Fruit fly (Drosophila melanogaster) whole organism, wandering third instar larva: ENCODE results near the gene endos.

Source experiments
- Abd-B ChIP-seq: fragments of >200 bp; optimal IDR thresholded peaks from 2 replicates; lab custom pipeline; 2017; ENCODE audit warnings: missing biosample characterization, missing genetic modification characterization
- CG32264 ChIP-seq: fragments of 200-800 bp; sonication (Bioruptor generic); optimal IDR thresholded peaks from 2 replicates; lab custom pipeline; 2016; ENCODE audit warnings: missing biosample characterization, missing genetic modification characterization
- CG9705 ChIP-seq: fragments of 200-800 bp; sonication (Bioruptor generic); optimal IDR thresholded peaks from 2 replicates; lab custom pipeline; 2018; ENCODE audit warnings: missing biosample characterization, mild to moderate bottlenecking, missing genetic modification characterization
- CrebA ChIP-seq: fragments of 200-800 bp; sonication (Bioruptor generic); optimal IDR thresholded peaks from 2 replicates; lab custom pipeline; 2016; ENCODE audit warnings: missing biosample characterization, mild to moderate bottlenecking, missing genetic modification characterization, borderline replicate concordance
- Dfd ChIP-seq: fragments of >200 bp; optimal IDR thresholded peaks from 2 replicates; lab custom pipeline; 2017; ENCODE audit warnings: missing biosample characterization, missing genetic modification characterization
- Dif ChIP-seq: fragments of 200-275, 200-300 bp; sonication (Bioruptor generic); optimal IDR thresholded peaks from 2 replicates; lab custom pipeline; 2018; ENCODE audit warnings: missing biosample characterization, missing genetic modification characterization; ENCODE audit not compliant: partially characterized antibody
- GATAd ChIP-seq: sonication (Bioruptor generic); optimal IDR thresholded peaks from 2 replicates; lab custom pipeline; 2016; ENCODE audit warnings: missing biosample characterization, missing genetic modification characterization
- HLH106 ChIP-seq: fragments of 200-800 bp; optimal IDR thresholded peaks from 3 replicates; lab custom pipeline; 2019; ENCODE audit warnings: missing biosample characterization, mild to moderate bottlenecking, missing genetic modification characterization, moderate library complexity
- Hnf4 ChIP-seq: fragments of 200-800 bp; sonication (Bioruptor generic); optimal IDR thresholded peaks from 2 replicates; lab custom pipeline; 2016; ENCODE audit warnings: missing biosample characterization, mild to moderate bottlenecking, missing genetic modification characterization
- Hr78 ChIP-seq: fragments of >200 bp; optimal IDR thresholded peaks from 2 replicates; lab custom pipeline; 2017; ENCODE audit warnings: missing biosample characterization, missing genetic modification characterization
- Hr83 ChIP-seq: fragments of 200-300 bp; sonication (Bioruptor generic); optimal IDR thresholded peaks from 2 replicates; lab custom pipeline; 2016; ENCODE audit warnings: missing biosample characterization, mild to moderate bottlenecking, missing genetic modification characterization, moderate library complexity; ENCODE audit not compliant: poor library complexity, severe bottlenecking
- Jra ChIP-seq: sonication (Bioruptor generic); optimal IDR thresholded peaks from 2 replicates; lab custom pipeline; 2016; ENCODE audit warnings: missing biosample characterization, missing genetic modification characterization
- Mio ChIP-seq: sonication (Bioruptor generic); optimal IDR thresholded peaks from 2 replicates; lab custom pipeline; 2016; ENCODE audit warnings: missing biosample characterization, missing genetic modification characterization
- Myc ChIP-seq: fragments of >200 bp; optimal IDR thresholded peaks from 2 replicates; lab custom pipeline; 2017
- N ChIP-seq: fragments of >200 bp; optimal IDR thresholded peaks from 2 replicates; lab custom pipeline; 2018; ENCODE audit warnings: missing biosample characterization, missing external identifiers, missing genetic modification characterization
- OdsH ChIP-seq: fragments of 200-800 bp; sonication (Bioruptor generic); optimal IDR thresholded peaks from 2 replicates; lab custom pipeline; 2016; ENCODE audit warnings: missing biosample characterization, mild to moderate bottlenecking, missing genetic modification characterization
- Rel ChIP-seq, 2 experiments: fragments of 200-800 bp; sonication (Bioruptor generic) in 1 of 2; optimal IDR thresholded peaks; 2 replicates in 1 of 2; 3 replicates in 1 of 2; lab custom pipeline; 2016 to 2019; ENCODE audit warnings: mild to moderate bottlenecking in 2 of 2, missing biosample characterization in 2 of 2, missing genetic modification characterization in 2 of 2, moderate library complexity in 1 of 2
- Sp1 ChIP-seq: fragments of 200-800 bp; sonication (Bioruptor generic); optimal IDR thresholded peaks from 3 replicates; lab custom pipeline; 2019; ENCODE audit warnings: missing biosample characterization, mild to moderate bottlenecking, missing genetic modification characterization, moderate library complexity
- Vsx2 ChIP-seq: fragments of 200-300, 225-300 bp; sonication (Bioruptor generic); optimal IDR thresholded peaks from 2 replicates; lab custom pipeline; 2018; ENCODE audit warnings: missing biosample characterization, missing genetic modification characterization; ENCODE audit not compliant: partially characterized antibody
- br ChIP-seq: fragments of 200-800 bp; sonication (Bioruptor generic); optimal IDR thresholded peaks from 2 replicates; lab custom pipeline; 2016; ENCODE audit warnings: missing biosample characterization, missing genetic modification characterization
- brk ChIP-seq: fragments of 200-800 bp; sonication (Bioruptor generic); optimal IDR thresholded peaks from 2 replicates; lab custom pipeline; 2016; ENCODE audit warnings: missing biosample characterization, mild to moderate bottlenecking, missing genetic modification characterization
- dl ChIP-seq, 2 experiments: fragments of 175-275, 200-275 bp in 1 of 2; fragments of 200-275 bp in 1 of 2; sonication (Bioruptor generic); optimal IDR thresholded peaks; lab custom pipeline; 2018; ENCODE audit warnings: mild to moderate bottlenecking in 2 of 2, missing biosample characterization in 2 of 2, missing genetic modification characterization in 2 of 2, moderate library complexity in 2 of 2; ENCODE audit not compliant: partially characterized antibody in 2 of 2, insufficient read depth in 1 of 2
- dmrt93B ChIP-seq: fragments of 200-800 bp; sonication (Bioruptor generic); optimal IDR thresholded peaks from 2 replicates; lab custom pipeline; 2018; ENCODE audit warnings: missing biosample characterization, mild to moderate bottlenecking, missing genetic modification characterization
- dsf ChIP-seq: sonication (Bioruptor generic); optimal IDR thresholded peaks from 2 replicates; lab custom pipeline; 2016; ENCODE audit warnings: missing biosample characterization, missing genetic modification characterization, borderline replicate concordance
- ey ChIP-seq: fragments of 200-800 bp; sonication (Bioruptor generic); optimal IDR thresholded peaks from 2 replicates; lab custom pipeline; 2016; ENCODE audit warnings: missing biosample characterization, missing genetic modification characterization
- foxo ChIP-seq, 2 experiments: fragments of 200-800 bp; sonication (Bioruptor generic); optimal IDR thresholded peaks; 2 replicates in 1 of 2; 3 replicates in 1 of 2; lab custom pipeline; 2016 to 2017; ENCODE audit warnings: missing biosample characterization in 2 of 2, missing genetic modification characterization in 2 of 2
- fru ChIP-seq: fragments of 200-800 bp; sonication (Bioruptor generic); optimal IDR thresholded peaks from 3 replicates; lab custom pipeline; 2016; ENCODE audit warnings: missing biosample characterization, mild to moderate bottlenecking, missing genetic modification characterization
- h ChIP-seq: fragments of 200-800 bp; sonication (Bioruptor generic); optimal IDR thresholded peaks from 3 replicates; lab custom pipeline; 2016; ENCODE audit warnings: missing biosample characterization, mild to moderate bottlenecking, missing genetic modification characterization
- jim ChIP-seq: fragments of 175-275, 200-325 bp; sonication (Bioruptor generic); optimal IDR thresholded peaks from 2 replicates; lab custom pipeline; 2016; ENCODE audit warnings: missing biosample characterization, mild to moderate bottlenecking, missing genetic modification characterization
- lola ChIP-seq: fragments of >200 bp; optimal IDR thresholded peaks from 2 replicates; lab custom pipeline; 2017; ENCODE audit warnings: missing biosample characterization, missing genetic modification characterization
- pan ChIP-seq: fragments of >200 bp; optimal IDR thresholded peaks from 2 replicates; lab custom pipeline; 2017
- psq ChIP-seq: fragments of 200-800 bp; sonication (Bioruptor generic); optimal IDR thresholded peaks from 3 replicates; lab custom pipeline; 2017; ENCODE audit warnings: missing biosample characterization, mild to moderate bottlenecking, missing genetic modification characterization, moderate library complexity
- rgr ChIP-seq: fragments of 200-800 bp; sonication (Bioruptor generic); optimal IDR thresholded peaks from 3 replicates; lab custom pipeline; 2016; ENCODE audit warnings: missing biosample characterization, mild to moderate bottlenecking, missing genetic modification characterization
- sage ChIP-seq: fragments of 200-800 bp; sonication (Bioruptor generic); optimal IDR thresholded peaks from 2 replicates; lab custom pipeline; 2016; ENCODE audit warnings: missing biosample characterization, mild to moderate bottlenecking, missing genetic modification characterization
- tai ChIP-seq: sonication (Bioruptor generic); optimal IDR thresholded peaks from 2 replicates; lab custom pipeline; 2016; ENCODE audit warnings: missing biosample characterization, missing genetic modification characterization
- usp ChIP-seq: fragments of >200 bp; optimal IDR thresholded peaks from 2 replicates; lab custom pipeline; 2017; ENCODE audit warnings: missing biosample characterization, missing genetic modification characterization
- woc ChIP-seq: sonication (Bioruptor generic); optimal IDR thresholded peaks from 2 replicates; lab custom pipeline; 2016; ENCODE audit warnings: missing biosample characterization, mild to moderate bottlenecking, missing genetic modification characterization

endos gene

dm6 chr3L:14049620-14050253 lies 18.2 kb upstream of the endos start, which contains the start of gene Neurl4:
Neurl4 (minus strand) TSS chr3L:14049892.
- TF ChIP-seq psq (GFP tag; lab: Kevin White, UChicago) (peak; percentile 51), OdsH (peak; percentile 66), GATAd (GFP tag; lab: Kevin White, UChicago) (peak; percentile 35), CG9705 (GFP tag; lab: Kevin White, UChicago) (peak; percentile 3), Hr83 (GFP tag; lab: Kevin White, UChicago) (no peak), Hnf4 (no peak), HLH106 (tag; lab: Kevin White, UChicago) (peak; percentile 77), rgr (GFP tag; lab: Kevin White, UChicago) (no peak), Rel (GFP tag; optimal IDR thresholded peaks at IDR 0.05; lab: Kevin White, UChicago) (no peak), Rel (tag; optimal IDR thresholded peaks at IDR 0.05; lab: Kevin White, UChicago) (peak; percentile 42), ey (GFP tag; lab: Kevin White, UChicago) (peak; percentile 66), Dif (no peak)
- TF ChIP-seq, all 38 proteins: peak for 7

dm6 chr3L:14037655-14038644 lies 6.4 kb upstream of the endos start:
- TF ChIP-seq HLH106 (tag; lab: Kevin White, UChicago) (no peak), Dif (peak; percentile 75), Hr83 (GFP tag; lab: Kevin White, UChicago) (no peak), Dfd (GFP tag; lab: Kevin White, UChicago) (no peak), CG32264 (GFP tag; lab: Kevin White, UChicago) (peak; percentile 29), lola (GFP tag; lab: Kevin White, UChicago) (no peak), jim (no peak), sage (peak; percentile 62), fru (GFP tag; lab: Kevin White, UChicago) (no peak), Hnf4 (no peak), GATAd (GFP tag; lab: Kevin White, UChicago) (no peak), CrebA (no peak), Vsx2 (GFP tag; lab: Kevin White, UChicago) (peak; percentile 56), dmrt93B (GFP tag; lab: Kevin White, UChicago) (no peak), Myc (lab: Kevin White, UChicago) (no peak), psq (GFP tag; lab: Kevin White, UChicago) (peak; percentile 39), N (GFP tag; lab: Kevin White, UChicago) (no peak), brk (no peak), CG9705 (GFP tag; lab: Kevin White, UChicago) (no peak), usp (GFP tag; lab: Kevin White, UChicago) (no peak), rgr (GFP tag; lab: Kevin White, UChicago) (no peak), foxo (GFP tag; optimal IDR thresholded peaks at IDR 0.05; lab: Kevin White, UChicago) (peak in 1 of 2 experiments; percentile 18), Sp1 (GFP tag; lab: Kevin White, UChicago) (no peak), Abd-B (GFP tag; lab: Kevin White, UChicago) (no peak), pan (lab: Kevin White, UChicago) (no peak), br (GFP tag; lab: Kevin White, UChicago) (no peak), woc (GFP tag; lab: Kevin White, UChicago) (no peak), dl (GFP tag; optimal IDR thresholded peaks at IDR 0.05; lab: Kevin White, UChicago; ENCODE audit: insufficient read depth in 1 of 2, partially characterized antibody in 2 of 2) (peak in 1 of 2 experiments; percentile 68), Jra (no peak), Rel (GFP tag; optimal IDR thresholded peaks at IDR 0.05; lab: Kevin White, UChicago) (no peak), Rel (tag; optimal IDR thresholded peaks at IDR 0.05; lab: Kevin White, UChicago) (peak; percentile 78), OdsH (peak; percentile 1), Mio (GFP tag; lab: Kevin White, UChicago) (no peak), tai (GFP tag; lab: Kevin White, UChicago) (no peak), h (GFP tag; lab: Kevin White, UChicago) (peak; percentile 21), dsf (GFP tag; lab: Kevin White, UChicago) (no peak), Hr78 (no peak), ey (GFP tag; lab: Kevin White, UChicago) (no peak)
